Fruit fly (Drosophila melanogaster): ENCODE measurements around the gene CG7202.

Gene CG7202

DNA sequence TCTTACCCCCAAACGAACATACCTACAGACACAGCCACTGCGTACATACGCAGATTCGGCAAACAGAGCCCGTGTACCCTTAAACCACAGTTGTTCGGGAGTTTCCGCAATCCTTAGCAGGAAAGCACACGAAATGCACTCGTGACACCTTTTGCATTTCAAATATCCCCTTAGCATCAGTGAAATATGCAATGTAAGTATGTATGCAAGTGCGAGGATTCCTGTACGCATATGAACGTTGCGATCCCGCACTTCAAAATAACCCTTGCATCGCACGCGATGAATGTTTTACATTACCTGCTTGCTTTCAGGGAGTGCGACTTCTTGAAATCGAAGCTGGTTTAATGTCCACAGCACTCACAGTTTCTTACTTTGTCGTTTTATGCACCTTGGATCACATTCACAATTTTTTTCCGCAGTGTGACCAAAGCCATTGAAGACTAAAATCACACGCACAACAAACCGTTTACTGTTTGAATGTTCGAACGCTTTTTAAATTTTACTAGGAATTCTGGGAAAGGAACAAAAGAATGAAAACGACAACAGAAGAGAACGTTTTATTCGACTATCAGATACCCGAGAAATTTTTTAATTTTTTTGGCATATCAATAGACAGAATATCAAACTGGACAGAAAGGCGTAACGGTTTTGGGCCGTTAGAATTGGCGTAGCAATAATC is 40.8 kb upstream of the CG7202 start, which contains the start of gene Mkrn1 (continued):
- TF ChIP-seq row (GFP tag; IDR thresholded peaks at IDR 0.05) (peak; percentile 52; the same call in 2 of the 3 replicates), lola (GFP tag; optimal IDR thresholded peaks at IDR 0.05) (no peak), CG17612 (GFP tag; IDR thresholded peaks at IDR 0.05) (no peak), lmd (GFP tag; IDR thresholded peaks at IDR 0.05) (no peak), Med (GFP tag) (no peak), Mad (GFP tag; optimal IDR thresholded peaks at IDR 0.05) (no peak), ssp (GFP tag; IDR thresholded peaks at IDR 0.05) (no peak), cas (GFP tag; IDR thresholded peaks at IDR 0.05) (no peak), CG6765 (GFP tag; optimal IDR thresholded peaks at IDR 0.05) (no peak), phol (tag; optimal IDR thresholded peaks at IDR 0.05) (peak; percentile 13), dan (GFP tag; IDR thresholded peaks at IDR 0.05) (no peak), Taf1 (GFP tag; IDR thresholded peaks at IDR 0.05) (no peak), CG9797 (GFP tag; optimal IDR thresholded peaks at IDR 0.05) (peak; percentile 81), CG17385 (GFP tag; optimal IDR thresholded peaks at IDR 0.05) (no peak), Spps (tag; optimal IDR thresholded peaks at IDR 0.05) (no peak), MBD-R2 (GFP tag; IDR thresholded peaks at IDR 0.05) (peak; percentile 65), GATAe (GFP tag; conservative IDR thresholded peaks at IDR 0.05) (no peak), CG17912 (GFP tag; optimal IDR thresholded peaks at IDR 0.05) (no peak)

DNA sequence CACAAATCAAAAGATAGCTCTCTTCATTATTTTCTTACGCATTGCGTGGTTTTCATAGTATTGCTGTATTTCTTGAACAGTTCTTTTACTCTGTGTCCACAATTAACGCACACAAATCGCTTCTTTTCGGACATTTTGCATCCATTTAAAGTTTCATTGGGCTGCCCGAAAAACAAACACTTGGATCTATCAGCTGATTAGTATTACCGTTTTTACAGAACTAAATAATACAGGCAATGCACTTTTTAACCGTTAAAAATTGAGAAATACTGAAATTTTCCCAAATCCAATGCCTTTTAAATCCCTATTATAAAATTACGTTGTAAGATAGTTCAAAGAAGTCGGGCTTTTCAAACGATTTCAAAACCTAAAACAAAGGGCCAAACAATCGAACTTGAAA is 36.5 kb upstream of the CG7202 start, which contains the start of gene Arv1:
Gene Arv1, minus strand, starts transcription at position 226 of the 400 bp plus-strand sequence.
- TF ChIP-seq trem (tag; optimal IDR thresholded peaks at IDR 0.05) = peak; percentile 27
- peak; percentile 28 for TF ChIP-seq CG1603 (tag; optimal IDR thresholded peaks at IDR 0.05)
- no peak for TF ChIP-seq az2 (GFP tag; optimal IDR thresholded peaks at IDR 0.05)
- no peak for TF ChIP-seq jing (GFP tag; optimal IDR thresholded peaks at IDR 0.05)
- peak; percentile 48 for TF ChIP-seq CG30020 (tag; optimal IDR thresholded peaks at IDR 0.05)
- peak; percentile 54 for TF ChIP-seq MESR4 (GFP tag; optimal IDR thresholded peaks at IDR 0.05)
- TF ChIP-seq sens-2 (GFP tag; IDR thresholded peaks at IDR 0.05) = no peak
- no peak for TF ChIP-seq CG15514 (GFP tag; optimal IDR thresholded peaks at IDR 0.05)
- peak; percentile 72; the same call in 1 of the 4 replicates for TF ChIP-seq chinmo (GFP tag; IDR thresholded peaks at IDR 0.05; ENCODE audit: partially characterized antibody)
- TF ChIP-seq CG4730 (GFP tag; IDR thresholded peaks at IDR 0.05) = no peak
- peak; percentile 7 for TF ChIP-seq CG14710 (tag; optimal IDR thresholded peaks at IDR 0.05)
- TF ChIP-seq YL-1 (GFP tag; optimal IDR thresholded peaks at IDR 0.05) = peak; percentile 53
- peak; percentile 30 for TF ChIP-seq Dp (GFP tag; optimal IDR thresholded peaks at IDR 0.05)
- no peak for TF ChIP-seq scrt (GFP tag; optimal IDR thresholded peaks at IDR 0.05)
- TF ChIP-seq Mes4 (GFP tag; optimal IDR thresholded peaks at IDR 0.05) = no peak
- peak; percentile 19; the same call in 1 of the 2 replicates for TF ChIP-seq CG13287 (GFP tag; IDR thresholded peaks at IDR 0.05; ENCODE audit: partially characterized antibody)
- peak; percentile 19 to 83 for TF ChIP-seq crp (GFP tag; optimal IDR thresholded peaks at IDR 0.05)
- TF ChIP-seq CG34376 (GFP tag; optimal IDR thresholded peaks at IDR 0.05) = no peak
- TF ChIP-seq E2f2 (GFP tag; IDR thresholded peaks at IDR 0.05) = peak; percentile 29; the same call in 1 of the 2 replicates
- peak; percentile 61 for TF ChIP-seq CG9797 (GFP tag; optimal IDR thresholded peaks at IDR 0.05)
- TF ChIP-seq stwl (tag; optimal IDR thresholded peaks at IDR 0.05) = peak; percentile 57
- TF ChIP-seq pzg (GFP tag; optimal IDR thresholded peaks at IDR 0.05) = peak; percentile 44
- no peak for TF ChIP-seq CG3065 (GFP tag; optimal IDR thresholded peaks at IDR 0.05)
- no peak for TF ChIP-seq Deaf1 (tag; optimal IDR thresholded peaks at IDR 0.05)
- TF ChIP-seq CG2202 (tag; optimal IDR thresholded peaks at IDR 0.05) = no peak
- TF ChIP-seq BEAF-32 (GFP tag; optimal IDR thresholded peaks at IDR 0.05) = peak; percentile 9
- TF ChIP-seq pnt (GFP tag; optimal IDR thresholded peaks at IDR 0.05) = no peak
- TF ChIP-seq Myb (GFP tag; optimal IDR thresholded peaks at IDR 0.05) = peak; percentile 76
- TF ChIP-seq MBD-R2 (GFP tag; IDR thresholded peaks at IDR 0.05) = peak; percentile 59
- TF ChIP-seq Pdp1 (GFP tag; optimal IDR thresholded peaks at IDR 0.05) = peak in 1 of 2 experiments; percentile 7
- TF ChIP-seq gfzf (GFP tag; optimal IDR thresholded peaks at IDR 0.05) = peak; percentile 81
- peak; percentile 14; the same call in 1 of the 3 replicates for TF ChIP-seq Opbp (GFP tag; IDR thresholded peaks at IDR 0.05; ENCODE audit: partially characterized antibody)
- TF ChIP-seq phol (tag; optimal IDR thresholded peaks at IDR 0.05) = peak; percentile 22
